Worm (Caenorhabditis elegans): Measurements from ENCODE around the gene lgc-58.

DNA sequence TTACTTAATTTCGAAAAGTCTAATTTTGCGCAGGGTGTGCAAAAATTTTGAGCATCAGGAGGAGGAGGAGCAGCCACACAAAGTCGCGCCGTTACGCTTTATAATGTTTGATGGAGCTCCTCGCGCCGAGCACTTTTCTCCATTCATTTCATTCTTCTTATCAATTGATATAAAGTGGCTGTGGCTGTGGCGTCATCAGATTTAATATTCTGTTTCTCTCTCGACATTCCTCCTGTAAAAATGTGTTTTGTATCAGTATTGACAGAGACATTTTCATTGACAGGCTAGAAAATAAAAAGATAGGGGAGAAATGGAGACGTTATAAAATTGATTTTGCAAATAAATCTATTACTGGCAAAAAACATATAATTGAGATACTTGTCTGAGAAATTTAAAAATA lies 54.0 kb downstream of the lgc-58 start:
- no peak for TF ChIP-seq sea-1 (GFP tag; conservative IDR thresholded peaks at IDR 0.05)
- no peak for TF ChIP-seq flt-1 (GFP tag; IDR thresholded peaks at IDR 0.05)
- TF ChIP-seq scrt-1 (GFP tag; IDR thresholded peaks at IDR 0.05): no peak
- no peak for TF ChIP-seq hmg-4 (GFP tag; optimal IDR thresholded peaks at IDR 0.05)
- no peak for TF ChIP-seq ets-7 (tag; optimal IDR thresholded peaks at IDR 0.05)
